Fruit fly (Drosophila melanogaster) whole organism, wandering third instar larva: ENCODE results near the gene mura.

Source experiments
- Dif ChIP-seq: fragments of 200-275, 200-300 bp; sonication (Bioruptor generic); optimal IDR thresholded peaks from 2 replicates; lab custom pipeline; 2018; ENCODE audit warnings: missing biosample characterization, missing genetic modification characterization; ENCODE audit not compliant: partially characterized antibody
- Hr78 ChIP-seq: fragments of >200 bp; optimal IDR thresholded peaks from 2 replicates; lab custom pipeline; 2017; ENCODE audit warnings: missing biosample characterization, missing genetic modification characterization
- Mio ChIP-seq: sonication (Bioruptor generic); optimal IDR thresholded peaks from 2 replicates; lab custom pipeline; 2016; ENCODE audit warnings: missing biosample characterization, missing genetic modification characterization
- lola ChIP-seq: fragments of >200 bp; optimal IDR thresholded peaks from 2 replicates; lab custom pipeline; 2017; ENCODE audit warnings: missing biosample characterization, missing genetic modification characterization
- sv ChIP-seq: fragments of 200-800 bp; sonication (Bioruptor generic); optimal IDR thresholded peaks from 3 replicates; lab custom pipeline; 2016; ENCODE audit warnings: missing biosample characterization, missing genetic modification characterization

dm6 chr3R:9572929-9573811, 21.6 kb upstream of the mura start:
- TF ChIP-seq lola (GFP tag; lab: Kevin White, UChicago) (no peak), Dif (GFP tag; lab: Kevin White, UChicago) (peak; percentile 63), Hr78 (no peak), Mio (GFP tag; lab: Kevin White, UChicago) (no peak), sv (GFP tag; lab: Kevin White, UChicago) (no peak)
